Fruit fly (Drosophila melanogaster): ENCODE measurements around the gene Droj2.

The Droj2 gene

DNA sequence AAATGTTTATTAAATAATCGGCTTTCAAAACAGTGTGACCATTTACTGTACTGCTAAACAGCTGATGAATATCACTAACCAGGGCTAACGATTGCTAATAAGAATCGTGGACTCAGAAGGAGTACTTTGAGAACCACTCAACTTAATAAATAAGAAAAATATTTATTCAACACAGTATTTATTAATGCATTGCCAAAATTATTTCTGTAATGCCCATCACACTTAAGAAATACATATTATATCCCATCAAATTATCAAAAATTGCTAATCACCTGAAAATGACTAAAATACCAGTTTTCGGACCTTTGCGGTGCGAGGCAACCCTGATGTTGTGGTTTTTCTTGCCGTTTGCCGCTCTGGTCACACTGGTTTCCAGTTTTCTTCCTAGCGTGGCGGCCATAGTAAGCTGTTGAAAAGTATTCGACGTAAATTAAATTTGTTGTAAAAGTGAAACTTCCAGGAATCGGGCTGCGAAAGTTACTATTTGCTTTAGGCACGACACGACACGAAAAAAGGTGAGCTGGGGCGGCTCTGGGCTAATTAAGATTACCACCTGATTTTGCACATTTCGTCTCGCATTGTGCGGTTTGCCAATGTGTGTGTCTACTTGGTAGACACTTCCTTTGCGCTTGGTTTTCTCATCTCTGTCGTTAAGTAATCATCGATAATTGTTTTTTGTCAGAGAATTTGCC lies at the start of gene Droj2, which contains the start of gene mRpS21:
Gene Droj2, plus strand, starts transcription at position 363 of the 692 bp plus-strand sequence.
Gene mRpS21, minus strand, starts transcription at position 66 of the 692 bp plus-strand sequence.
- TF ChIP-seq Fer3 (tag; optimal IDR thresholded peaks at IDR 0.05) (peak; percentile 47), Rx (GFP tag; IDR thresholded peaks at IDR 0.05) (no peak), CG10147 (GFP tag; optimal IDR thresholded peaks at IDR 0.05) (peak; percentile 60), ERR (GFP tag; optimal IDR thresholded peaks at IDR 0.05) (no peak), CG15073 (GFP tag; optimal IDR thresholded peaks at IDR 0.05) (no peak), HLH4C (GFP tag; IDR thresholded peaks at IDR 0.05; ENCODE audit: partially characterized antibody) (no peak), chinmo (GFP tag; IDR thresholded peaks at IDR 0.05; ENCODE audit: partially characterized antibody) (no peak), esg (GFP tag; conservative IDR thresholded peaks at IDR 0.05) (peak; percentile 23; the same call in 1 of the 2 replicates), CG8388 (GFP tag; optimal IDR thresholded peaks at IDR 0.05) (peak; percentile 39), CG10209 (GFP tag; optimal IDR thresholded peaks at IDR 0.05) (peak; percentile 22), Abd-B (GFP tag; optimal IDR thresholded peaks at IDR 0.05) (peak; percentile 52), CG2116 (GFP tag; optimal IDR thresholded peaks at IDR 0.05) (peak; percentile 96), grau (tag; optimal IDR thresholded peaks at IDR 0.05) (peak; percentile 67), ash1 (GFP tag; optimal IDR thresholded peaks at IDR 0.05) (no peak), CG15479 (GFP tag; optimal IDR thresholded peaks at IDR 0.05) (no peak), CG12744 (GFP tag; optimal IDR thresholded peaks at IDR 0.05) (peak; percentile 9), Elba2 (GFP tag; optimal IDR thresholded peaks at IDR 0.05) (peak; percentile 95), btn (GFP tag; optimal IDR thresholded peaks at IDR 0.05) (no peak), h (optimal IDR thresholded peaks at IDR 0.05) (no peak), sisA (GFP tag; IDR thresholded peaks at IDR 0.05) (0 out of 2 replicates have a peak, but pooled peaks have one; percentile 39), Mad (GFP tag; optimal IDR thresholded peaks at IDR 0.05) (peak; percentile 29), CG6683 (GFP tag; optimal IDR thresholded peaks at IDR 0.05) (no peak), CG17361 (GFP tag; IDR thresholded peaks at IDR 0.05) (peak; percentile 77), kay (GFP tag; optimal IDR thresholded peaks at IDR 0.05) (peak; percentile 12), Sry-δ (GFP tag; optimal IDR thresholded peaks at IDR 0.05) (peak; percentile 41), CG17359 (tag; optimal IDR thresholded peaks at IDR 0.05) (peak; percentile 9), slou (GFP tag; optimal IDR thresholded peaks at IDR 0.05) (peak; percentile 24), CG33557 (GFP tag; optimal IDR thresholded peaks at IDR 0.05) (peak; percentile 44), pita (GFP tag; optimal IDR thresholded peaks at IDR 0.05) (no peak), CG14710 (tag; optimal IDR thresholded peaks at IDR 0.05) (peak; percentile 87), inv (GFP tag; IDR thresholded peaks at IDR 0.05; ENCODE audit: partially characterized antibody) (0 out of 2 replicates have a peak, but pooled peaks have one; percentile 5), wek (GFP tag; optimal IDR thresholded peaks at IDR 0.05) (peak; percentile 0), CG2889 (GFP tag; IDR thresholded peaks at IDR 0.05) (no peak), CG1603 (tag; optimal IDR thresholded peaks at IDR 0.05) (peak; percentile 24), sens (GFP tag) (peak; percentile 92), ham (GFP tag; IDR thresholded peaks at IDR 0.05) (no peak), Sin3A (optimal IDR thresholded peaks at IDR 0.05) (peak; percentile 86), Usf (GFP tag; optimal IDR thresholded peaks at IDR 0.05) (no peak), twi (tag; optimal IDR thresholded peaks at IDR 0.05) (peak; percentile 63), sob (GFP tag; IDR thresholded peaks at IDR 0.05) (peak; percentile 59), CG1602 (GFP tag; optimal IDR thresholded peaks at IDR 0.05) (peak; percentile 9), row (GFP tag; IDR thresholded peaks at IDR 0.05) (peak; percentile 88), dysf (GFP tag; IDR thresholded peaks at IDR 0.05) (peak; percentile 56; the same call in 2 of the 3 replicates), Dref (GFP tag; IDR thresholded peaks at IDR 0.05) (0 out of 2 replicates have a peak, but pooled peaks have one; percentile 28), CG8765 (GFP tag; IDR thresholded peaks at IDR 0.05) (no peak), HHEX (GFP tag; optimal IDR thresholded peaks at IDR 0.05) (peak; percentile 26), crc (GFP tag; optimal IDR thresholded peaks at IDR 0.05) (peak; percentile 6), z (GFP tag; IDR thresholded peaks at IDR 0.05) (no peak), gro (GFP tag; optimal IDR thresholded peaks at IDR 0.05) (no peak), Atf-2 (GFP tag; optimal IDR thresholded peaks at IDR 0.05) (no peak)
